Worm (Caenorhabditis elegans) whole organism, young adult: ENCODE data around the gene K05F1.14.

ENCODE experiments used
- C06A6.2 ChIP-seq: fragments of 200-800 bp; sonication (Bioruptor generic); conservative IDR thresholded peaks from 2 replicates; pipeline ENCODE4 v1.3.6; 2022; ENCODE audit warnings: missing genetic modification characterization, missing compliant biosample characterization
- C17E4.6 ChIP-seq: fragments of 200-800 bp; sonication (Bioruptor generic); IDR thresholded peaks from 2 replicates; pipeline ENCODE4 v1.3.6; 2022; ENCODE audit warnings: missing genetic modification reagents, missing genetic modification characterization, missing compliant biosample characterization
- F22D6.2 ChIP-seq: sonication (generic microtip); optimal IDR thresholded peaks from 2 replicates; lab custom pipeline; 2016; ENCODE audit warnings: mild to moderate bottlenecking, missing genetic modification characterization, missing compliant biosample characterization
- F23B12.7 ChIP-seq: sonication (generic microtip); optimal IDR thresholded peaks from 2 replicates; lab custom pipeline; 2017; ENCODE audit warnings: missing genetic modification characterization, mild to moderate bottlenecking, missing compliant biosample characterization, antibody characterized with exemption, moderate library complexity; ENCODE audit not compliant: insufficient read depth
- F39B2.1 ChIP-seq: fragments of 200-800 bp; sonication (Bioruptor generic); IDR thresholded peaks from 2 replicates; pipeline ENCODE4 v1.3.6; 2022; ENCODE audit warnings: missing genetic modification reagents, missing genetic modification characterization, missing compliant biosample characterization
- F55B11.4 ChIP-seq: sonication (generic microtip); optimal IDR thresholded peaks from 2 replicates; lab custom pipeline; 2016; ENCODE audit warnings: missing compliant biosample characterization, missing genetic modification characterization, borderline replicate concordance; ENCODE audit not compliant: insufficient read depth
- F57C9.4 ChIP-seq: sonication (generic microtip); optimal IDR thresholded peaks from 2 replicates; lab custom pipeline; 2017; ENCODE audit warnings: mild to moderate bottlenecking, missing genetic modification characterization, missing compliant biosample characterization
- T26A5.8 ChIP-seq: sonication (generic microtip); optimal IDR thresholded peaks from 2 replicates; lab custom pipeline; 2016; ENCODE audit warnings: missing genetic modification characterization, missing compliant biosample characterization
- Y53F4B.3 ChIP-seq: fragments of 200-800 bp; sonication (Bioruptor generic); IDR thresholded peaks from 2 replicates; pipeline ENCODE4 v1.3.6; 2022; ENCODE audit warnings: missing genetic modification reagents, missing genetic modification characterization, missing compliant biosample characterization
- Y95B8A.8 ChIP-seq: fragments of 200-800 bp; sonication (Bioruptor generic); IDR thresholded peaks from 2 replicates; pipeline ENCODE4 v1.3.6; 2022; ENCODE audit warnings: missing genetic modification reagents, missing genetic modification characterization, missing compliant biosample characterization
- akir-1 ChIP-seq: fragments of 200-800 bp; sonication (Bioruptor generic); optimal IDR thresholded peaks from 2 replicates; lab custom pipeline; 2018; ENCODE audit warnings: mild to moderate bottlenecking, missing genetic modification characterization, moderate library complexity, missing compliant biosample characterization
- attf-6 ChIP-seq: fragments of 200-800 bp; sonication (Bioruptor generic); IDR thresholded peaks from 2 replicates; pipeline ENCODE4 v1.3.6; 2022; ENCODE audit warnings: missing genetic modification reagents, missing genetic modification characterization, missing compliant biosample characterization
- bed-2 ChIP-seq: fragments of 200-800 bp; sonication (Bioruptor generic); IDR thresholded peaks from 2 replicates; pipeline ENCODE4 v1.3.6; 2022; ENCODE audit warnings: missing genetic modification reagents, missing genetic modification characterization, missing compliant biosample characterization
- ccch-3 ChIP-seq: fragments of 200-800 bp; sonication (Bioruptor generic); optimal IDR thresholded peaks from 2 replicates; lab custom pipeline; 2018; ENCODE audit warnings: mild to moderate bottlenecking, missing genetic modification characterization, missing compliant biosample characterization
- cebp-1 ChIP-seq, 2 experiments: fragments of 200-800 bp in 1 of 2; sonication (Bioruptor generic) in 1 of 2; sonication (generic microtip) in 1 of 2; IDR thresholded peaks in 1 of 2; optimal IDR thresholded peaks in 1 of 2; 2 replicates each; pipeline versions ENCODE4 v1.3.6 to Lab custom; 2017 to 2022; ENCODE audit warnings: missing compliant biosample characterization in 2 of 2, missing genetic modification characterization in 2 of 2, mild to moderate bottlenecking in 1 of 2, missing genetic modification reagents in 1 of 2, moderate library complexity in 1 of 2
- ceh-58 ChIP-seq: fragments of 200-800 bp; sonication (Bioruptor generic); IDR thresholded peaks from 2 replicates; pipeline ENCODE4 v1.3.6; 2022; ENCODE audit warnings: missing genetic modification characterization, missing compliant biosample characterization
- die-1 ChIP-seq: sonication (generic microtip); optimal IDR thresholded peaks from 2 replicates; lab custom pipeline; 2016; ENCODE audit warnings: missing genotype, mild to moderate bottlenecking, missing genetic modification characterization, missing compliant biosample characterization
- dox-1 ChIP-seq: fragments of 200-800 bp; sonication (Bioruptor generic); IDR thresholded peaks from 2 replicates; pipeline ENCODE4 v1.3.6; 2022; ENCODE audit warnings: missing genetic modification reagents, missing genetic modification characterization, missing compliant biosample characterization
- egl-18 ChIP-seq: fragments of 200-800 bp; sonication (Bioruptor generic); IDR thresholded peaks from 2 replicates; pipeline ENCODE4 v1.3.6; 2022; ENCODE audit warnings: missing genetic modification reagents, missing genetic modification characterization, missing compliant biosample characterization
- egl-44 ChIP-seq: fragments of 200-800 bp; sonication (Bioruptor generic); IDR thresholded peaks from 2 replicates; pipeline ENCODE4 v1.3.6; 2022; ENCODE audit warnings: missing genetic modification reagents, missing genetic modification characterization, missing compliant biosample characterization
- egrh-3 ChIP-seq: fragments of 200-800 bp; sonication (Bioruptor generic); IDR thresholded peaks from 2 replicates; pipeline ENCODE4 v1.3.6; 2022; ENCODE audit warnings: missing genetic modification reagents, missing genetic modification characterization, missing compliant biosample characterization
- gei-17 ChIP-seq: fragments of 200-800 bp; sonication (Bioruptor generic); optimal IDR thresholded peaks from 2 replicates; lab custom pipeline; 2018; ENCODE audit warnings: mild to moderate bottlenecking, missing genetic modification characterization, missing compliant biosample characterization
- hsf-1 ChIP-seq: fragments of 200-800 bp; sonication (Bioruptor generic); IDR thresholded peaks from 2 replicates; pipeline ENCODE4 v1.3.6; 2022; ENCODE audit warnings: missing genetic modification reagents, missing genetic modification characterization, missing compliant biosample characterization
- lag-1 ChIP-seq: fragments of 200-800 bp; sonication (Bioruptor generic); IDR thresholded peaks from 2 replicates; pipeline ENCODE4 v1.3.6; 2022; ENCODE audit warnings: missing genetic modification reagents, missing genetic modification characterization, missing compliant biosample characterization
- lin-40 ChIP-seq: sonication (generic microtip); optimal IDR thresholded peaks from 2 replicates; lab custom pipeline; 2016; ENCODE audit warnings: missing genetic modification characterization, mild to moderate bottlenecking, missing compliant biosample characterization, missing genotype, missing genetic modification reagents
- lin-54 ChIP-seq: fragments of 200-800 bp; sonication (Bioruptor generic); optimal IDR thresholded peaks from 2 replicates; lab custom pipeline; 2018; ENCODE audit warnings: mild to moderate bottlenecking, missing genetic modification characterization, missing compliant biosample characterization
- lsl-1 ChIP-seq: fragments of 200-800 bp; sonication (Bioruptor generic); optimal IDR thresholded peaks from 2 replicates; lab custom pipeline; 2018; ENCODE audit warnings: mild to moderate bottlenecking, missing genetic modification characterization, moderate library complexity, missing compliant biosample characterization
- mcd-1 ChIP-seq: fragments of 200-800 bp; sonication (Bioruptor generic); IDR thresholded peaks from 2 replicates; pipeline ENCODE4 v1.3.6; 2022; ENCODE audit warnings: missing genetic modification reagents, missing genetic modification characterization, missing compliant biosample characterization
- mes-4 ChIP-seq: sonication (generic microtip); optimal IDR thresholded peaks from 2 replicates; lab custom pipeline; 2016; ENCODE audit warnings: missing genotype, missing genetic modification characterization, missing compliant biosample characterization
- mxl-1 ChIP-seq: sonication (generic microtip); optimal IDR thresholded peaks from 2 replicates; lab custom pipeline; 2016; ENCODE audit warnings: missing genetic modification characterization, missing compliant biosample characterization
- nfyb-1 ChIP-seq: fragments of 200-800 bp; sonication (Bioruptor generic); IDR thresholded peaks from 2 replicates; pipeline ENCODE4 v1.3.6; 2022; ENCODE audit warnings: missing genetic modification reagents, missing genetic modification characterization, missing compliant biosample characterization
- nhr-179 ChIP-seq: sonication (generic microtip); optimal IDR thresholded peaks from 2 replicates; lab custom pipeline; 2016; ENCODE audit warnings: mild to moderate bottlenecking, missing genetic modification characterization, missing compliant biosample characterization
- rcor-1 ChIP-seq: fragments of 200-800 bp; sonication (Bioruptor generic); IDR thresholded peaks from 2 replicates; pipeline ENCODE4 v1.3.6; 2022; ENCODE audit warnings: missing genetic modification reagents, missing genetic modification characterization, missing compliant biosample characterization
- rec-8 ChIP-seq, 2 experiments: sonication (generic microtip); optimal IDR thresholded peaks; 2 replicates each; lab custom pipeline; 2016; ENCODE audit warnings: mild to moderate bottlenecking in 2 of 2, missing genetic modification characterization in 2 of 2, missing genetic modification reagents in 2 of 2, missing genotype in 2 of 2, missing biosample characterization in 1 of 2, missing compliant biosample characterization in 1 of 2, moderate library complexity in 1 of 2
- repo-1 ChIP-seq: sonication (generic microtip); optimal IDR thresholded peaks from 2 replicates; lab custom pipeline; 2017; ENCODE audit warnings: mild to moderate bottlenecking, missing genetic modification characterization, missing compliant biosample characterization
- snpc-1.1 ChIP-seq: sonication (generic microtip); optimal IDR thresholded peaks from 2 replicates; lab custom pipeline; 2017; ENCODE audit warnings: missing genetic modification characterization, mild to moderate bottlenecking, missing compliant biosample characterization, antibody characterized with exemption, moderate library complexity, missing genotype, missing genetic modification reagents; ENCODE audit not compliant: insufficient read depth
- snpc-1.3 ChIP-seq: sonication (generic microtip); optimal IDR thresholded peaks from 2 replicates; lab custom pipeline; 2017; ENCODE audit warnings: missing genetic modification characterization, mild to moderate bottlenecking, missing compliant biosample characterization, antibody characterized with exemption, moderate library complexity, missing genotype, missing genetic modification reagents; ENCODE audit not compliant: insufficient read depth
- tbx-9 ChIP-seq: sonication (generic microtip); optimal IDR thresholded peaks from 2 replicates; lab custom pipeline; 2016; ENCODE audit warnings: borderline replicate concordance, missing genetic modification characterization, inconsistent platforms, missing compliant biosample characterization
- tlf-1 ChIP-seq: fragments of 200-800 bp; sonication (Bioruptor generic); optimal IDR thresholded peaks from 2 replicates; lab custom pipeline; 2018; ENCODE audit warnings: mild to moderate bottlenecking, missing genetic modification characterization, missing compliant biosample characterization
- unc-130 ChIP-seq: sonication (generic microtip); optimal IDR thresholded peaks from 2 replicates; lab custom pipeline; 2016; ENCODE audit warnings: missing genetic modification reagents, missing genetic modification characterization, missing compliant biosample characterization
- unc-62 ChIP-seq: fragments of 150-350 bp; optimal IDR thresholded peaks from 2 replicates; lab custom pipeline; 2014; ENCODE audit warnings: missing biosample characterization, missing genetic modification reagents, missing genetic modification characterization
- ztf-18 ChIP-seq: sonication (generic microtip); optimal IDR thresholded peaks from 2 replicates; lab custom pipeline; 2016; ENCODE audit warnings: missing genotype, mild to moderate bottlenecking, missing genetic modification characterization, missing compliant biosample characterization
- ztf-6 ChIP-seq: fragments of 200-800 bp; sonication (Bioruptor generic); IDR thresholded peaks from 2 replicates; pipeline ENCODE4 v1.3.6; 2022; ENCODE audit warnings: missing genetic modification reagents, missing genetic modification characterization, missing compliant biosample characterization

The K05F1.14 gene

DNA sequence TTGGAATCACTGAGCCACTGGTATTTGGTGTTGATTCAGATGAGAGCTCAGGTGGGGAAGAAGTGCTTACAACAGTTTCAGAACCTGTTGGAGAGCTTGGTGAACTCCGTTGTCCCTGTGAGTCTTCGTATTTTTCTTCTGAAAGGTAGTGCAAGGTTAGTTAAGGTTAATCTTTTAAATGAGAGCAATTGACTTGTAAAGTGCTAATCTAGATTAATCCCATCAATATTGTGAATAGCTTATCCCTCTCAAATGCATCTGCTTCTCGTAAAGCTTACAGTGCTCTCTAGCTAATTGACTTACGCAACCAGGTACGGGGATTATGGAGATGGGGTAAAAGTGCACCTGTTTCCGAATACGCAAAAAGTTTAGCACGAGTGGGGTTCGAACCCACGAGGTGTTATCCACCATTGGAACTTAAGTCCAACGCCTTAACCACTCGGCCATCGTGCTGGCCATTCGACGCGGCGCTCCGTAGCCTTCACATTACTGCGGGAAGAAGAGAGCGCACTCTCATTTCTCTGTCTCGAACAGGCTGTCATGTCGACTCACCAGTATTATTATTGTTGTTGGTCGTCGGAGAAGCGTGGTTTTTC is 19.7 kb downstream of the K05F1.14 start (continued):
- TF ChIP-seq lin-54 (no peak), F57C9.4 (tag; lab: Kevin White, UChicago) (no peak), egl-44 (GFP tag; lab: Robert Waterston, UW) (0 out of 2 replicates have a peak, but pooled peaks have one; percentile 40), lsl-1 (GFP tag; lab: Kevin White, UChicago) (no peak), egl-18 (GFP tag; lab: Robert Waterston, UW) (no peak), Y95B8A.8 (GFP tag; lab: Robert Waterston, UW) (no peak), unc-130 (GFP tag; lab: Kevin White, UChicago) (no peak), mcd-1 (GFP tag; lab: Robert Waterston, UW) (peak; percentile 38; the same call in 1 of the 2 replicates), akir-1 (GFP tag; lab: Kevin White, UChicago) (no peak), egrh-3 (GFP tag; lab: Robert Waterston, UW) (peak; percentile 33; the same call in 1 of the 2 replicates), dox-1 (GFP tag; lab: Robert Waterston, UW) (peak; percentile 73), nfyb-1 (peak; percentile 83), die-1 (tag; lab: Kevin White, UChicago) (peak; percentile 66), hsf-1 (GFP tag; lab: Robert Waterston, UW) (no peak), ccch-3 (GFP tag; lab: Kevin White, UChicago) (no peak), tbx-9 (no peak), nhr-179 (tag; lab: Kevin White, UChicago) (no peak), mes-4 (tag; lab: Kevin White, UChicago) (no peak), attf-6 (peak; percentile 24; the same call in 1 of the 2 replicates), ztf-18 (tag; lab: Kevin White, UChicago) (peak; percentile 58), lin-40 (tag; lab: Kevin White, UChicago) (peak; percentile 26), C17E4.6 (GFP tag; lab: Robert Waterston, UW) (no peak), rec-8 (tag; optimal IDR thresholded peaks at IDR 0.05; lab: Kevin White, UChicago) (peak; percentile 16 to 63), F23B12.7 (no peak), gei-17 (GFP tag; lab: Kevin White, UChicago) (no peak), unc-62 (no peak), F22D6.2 (tag; lab: Kevin White, UChicago) (no peak), repo-1 (peak; percentile 2), rcor-1 (GFP tag; lab: Robert Waterston, UW) (peak; percentile 64), Y53F4B.3 (peak; percentile 56; the same call in 1 of the 2 replicates), F55B11.4 (no peak), cebp-1 (GFP tag; IDR thresholded peaks at IDR 0.05; lab: Robert Waterston, UW) (no peak), cebp-1 (tag; optimal IDR thresholded peaks at IDR 0.05; lab: Kevin White, UChicago) (no peak), bed-2 (no peak), F39B2.1 (GFP tag; lab: Robert Waterston, UW) (no peak), lag-1 (GFP tag; lab: Robert Waterston, UW) (no peak), mxl-1 (tag; lab: Kevin White, UChicago) (peak; percentile 30), tlf-1 (GFP tag; lab: Kevin White, UChicago) (peak; percentile 7), snpc-1.3 (peak; percentile 20), ztf-6 (GFP tag; lab: Robert Waterston, UW) (peak; percentile 73; the same call in 1 of the 2 replicates), ceh-58 (GFP tag; lab: Robert Waterston, UW) (no peak), C06A6.2 (no peak), snpc-1.1 (no peak), T26A5.8 (tag; lab: Kevin White, UChicago) (no peak)
